Worm (Caenorhabditis elegans) whole organism, L1 larva: ENCODE results near the gene clec-119.

Source experiments
- aly-2 ChIP-seq: fragments of 150-350 bp; optimal IDR thresholded peaks from 2 replicates; lab custom pipeline; 2014; ENCODE audit warnings: missing biosample characterization, missing genetic modification characterization
- ama-1 ChIP-seq: fragments of 150-350 bp; optimal IDR thresholded peaks from 2 replicates; lab custom pipeline; 2014
- blmp-1 ChIP-seq: fragments of 150-350 bp; optimal IDR thresholded peaks from 2 replicates; lab custom pipeline; 2014; ENCODE audit warnings: missing biosample characterization, missing genetic modification characterization
- elt-3 ChIP-seq, 6 experiments: fragments of 150-350 bp in 1 of 6; sonication (generic microtip); optimal IDR thresholded peaks; 2 replicates each; lab custom pipeline; 2017 to 2018; ENCODE audit warnings: missing biosample characterization in 6 of 6, missing genetic modification characterization in 6 of 6, inconsistent platforms in 1 of 6
- hlh-4 ChIP-seq: sonication (generic microtip); optimal IDR thresholded peaks from 2 replicates; lab custom pipeline; 2016; ENCODE audit warnings: mild to moderate bottlenecking, missing genetic modification characterization, missing compliant biosample characterization
- lin-35 ChIP-seq, 2 experiments: fragments of 150-350 bp; optimal IDR thresholded peaks; 2 replicates each; lab custom pipeline; 2014; ENCODE audit warnings: missing biosample characterization in 2 of 2, missing genetic modification characterization in 2 of 2, missing genetic modification reagents in 2 of 2
- lsy-2 ChIP-seq, 2 experiments: fragments of 150-350 bp; optimal IDR thresholded peaks; 2 replicates each; lab custom pipeline; 2014; ENCODE audit warnings: missing biosample characterization in 2 of 2, missing genetic modification characterization in 2 of 2
- nhr-11 ChIP-seq: fragments of 150-350 bp; optimal IDR thresholded peaks from 2 replicates; lab custom pipeline; 2014; ENCODE audit warnings: missing biosample characterization, missing genetic modification characterization
- nhr-237 ChIP-seq: fragments of 150-350 bp; optimal IDR thresholded peaks from 2 replicates; lab custom pipeline; 2014; ENCODE audit warnings: missing biosample characterization, missing genetic modification characterization
- nhr-71 ChIP-seq: sonication (generic microtip); optimal IDR thresholded peaks from 2 replicates; lab custom pipeline; 2016; ENCODE audit warnings: mild to moderate bottlenecking, missing genetic modification characterization, moderate library complexity, missing compliant biosample characterization
- skn-1 ChIP-seq: fragments of 150-350 bp; optimal IDR thresholded peaks from 2 replicates; lab custom pipeline; 2014; ENCODE audit warnings: missing biosample characterization, missing genetic modification characterization
- tlp-1 ChIP-seq: fragments of 150-350 bp; optimal IDR thresholded peaks from 2 replicates; lab custom pipeline; 2014; ENCODE audit warnings: missing biosample characterization, missing genetic modification characterization

DNA sequence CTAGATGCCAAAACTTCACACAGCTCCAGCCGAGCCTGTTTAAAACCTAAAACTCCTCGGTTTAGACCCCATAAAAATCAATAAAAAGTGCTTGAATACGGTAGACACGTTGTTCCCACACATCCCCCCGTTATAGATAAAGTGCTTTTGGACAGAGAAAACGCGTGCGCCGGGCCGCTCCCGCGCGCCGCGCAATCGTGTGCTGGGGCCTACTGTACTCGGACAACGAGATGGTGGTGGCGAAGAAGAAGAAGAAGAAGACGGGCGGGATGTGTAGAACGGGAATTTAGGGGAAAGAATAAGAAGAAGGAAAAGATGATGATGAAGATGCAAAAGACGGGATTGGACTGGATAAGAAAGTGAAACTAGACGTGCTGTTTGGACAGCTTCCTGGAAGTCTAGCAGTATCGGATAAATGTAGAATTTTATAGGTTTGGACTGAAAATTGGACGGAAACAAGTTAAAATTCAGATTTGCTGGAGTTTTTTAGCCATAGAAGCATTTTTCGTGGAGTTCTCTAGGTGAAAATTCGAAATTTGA, 11.2 kb upstream of the clec-119 start:
- no peak for TF ChIP-seq ama-1 (lab: Kevin White, UChicago)
- no peak for TF ChIP-seq hlh-4 (tag; lab: Kevin White, UChicago)
- peak; percentile 92 for TF ChIP-seq blmp-1
- TF ChIP-seq skn-1 (tag; lab: Kevin White, UChicago), result no peak
- no peak for TF ChIP-seq lsy-2 (tag; optimal IDR thresholded peaks at IDR 0.05; lab: Kevin White, UChicago)
- no peak for TF ChIP-seq elt-3 (tag; optimal IDR thresholded peaks at IDR 0.05; lab: Kevin White, UChicago)
- no peak for TF ChIP-seq tlp-1 (tag; lab: Kevin White, UChicago)
- TF ChIP-seq nhr-71 (tag; lab: Kevin White, UChicago), result no peak
- TF ChIP-seq aly-2 (tag; lab: Kevin White, UChicago), result no peak
- TF ChIP-seq nhr-237 (tag; lab: Kevin White, UChicago), result no peak
- TF ChIP-seq lin-35 (GFP tag; optimal IDR thresholded peaks at IDR 0.05; lab: Kevin White, UChicago), result no peak
- TF ChIP-seq nhr-11 (tag; lab: Kevin White, UChicago), result no peak
